Worm (Caenorhabditis elegans): ENCODE results near the gene tra-4.

DNA sequence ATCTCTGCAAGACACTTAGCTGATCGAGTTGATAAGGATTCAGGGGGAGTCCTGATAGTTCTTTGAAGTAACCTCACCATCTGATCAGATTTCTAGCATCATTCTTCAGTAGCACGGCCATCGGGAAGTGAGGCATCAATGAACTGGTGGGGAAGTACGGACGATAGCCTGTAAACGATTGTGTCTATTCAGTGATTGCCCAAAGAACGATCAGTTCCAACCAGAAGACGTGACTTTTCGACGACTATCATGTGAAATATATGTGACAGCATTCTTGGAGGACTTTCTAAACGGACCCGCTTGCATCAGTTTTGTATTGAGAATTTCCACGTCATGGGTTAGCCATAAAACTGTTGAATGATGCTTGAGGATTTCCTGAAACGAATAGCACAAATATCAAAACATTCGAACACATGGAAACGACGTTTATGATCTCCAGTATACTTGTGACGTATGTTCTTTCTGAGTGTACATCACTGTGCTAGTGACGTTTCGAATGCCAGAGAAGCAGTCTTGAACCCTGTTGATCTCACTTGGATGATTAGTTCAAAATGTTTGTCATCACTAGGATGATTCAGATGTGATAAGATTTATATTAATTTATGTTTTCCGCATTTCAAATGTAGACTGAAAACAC, 35.7 kb upstream of the tra-4 start:
- TF ChIP-seq ref-1 (GFP tag; conservative IDR thresholded peaks at IDR 0.05) = no peak
- TF ChIP-seq ztf-29 (GFP tag; IDR thresholded peaks at IDR 0.05) = no peak
- no peak for TF ChIP-seq cog-1 (tag; optimal IDR thresholded peaks at IDR 0.05)
- no peak for TF ChIP-seq flt-1 (GFP tag; IDR thresholded peaks at IDR 0.05)

Data from whole organism, midembryonic.